Worm (Caenorhabditis elegans) whole organism, L2 larva: Measurements from ENCODE around the gene Y71H2AM.12.

Source experiments
- C34F6.9 ChIP-seq: fragments of 150-350 bp; optimal IDR thresholded peaks from 2 replicates; lab custom pipeline; 2014; ENCODE audit warnings: missing biosample characterization, missing genetic modification characterization
- R02D3.7 ChIP-seq: fragments of 150-350 bp; optimal IDR thresholded peaks from 2 replicates; lab custom pipeline; 2014; ENCODE audit warnings: missing biosample characterization, missing genetic modification characterization
- Y55F3AM.14 ChIP-seq: fragments of 200-800 bp; sonication (Bioruptor generic); optimal IDR thresholded peaks from 2 replicates; lab custom pipeline; 2018; ENCODE audit warnings: mild to moderate bottlenecking, missing genetic modification characterization, missing compliant biosample characterization
- ZK546.5 ChIP-seq: sonication (generic microtip); optimal IDR thresholded peaks from 2 replicates; lab custom pipeline; 2017; ENCODE audit warnings: missing biosample characterization, missing genetic modification characterization
- alr-1 ChIP-seq: fragments of 150-350 bp; optimal IDR thresholded peaks from 2 replicates; lab custom pipeline; 2014; ENCODE audit warnings: missing biosample characterization, missing genetic modification characterization
- aly-2 ChIP-seq: fragments of 150-350 bp; optimal IDR thresholded peaks from 2 replicates; lab custom pipeline; 2014; ENCODE audit warnings: missing biosample characterization, missing genetic modification characterization
- ama-1 ChIP-seq: fragments of 150-350 bp; optimal IDR thresholded peaks from 2 replicates; lab custom pipeline; 2018; ENCODE audit warnings: inconsistent platforms
- blmp-1 ChIP-seq: sonication (generic microtip); optimal IDR thresholded peaks from 2 replicates; lab custom pipeline; 2017; ENCODE audit warnings: missing genetic modification characterization, mild to moderate bottlenecking, missing compliant biosample characterization, antibody characterized with exemption, moderate library complexity; ENCODE audit not compliant: insufficient read depth
- ceh-16 ChIP-seq: fragments of 150-350 bp; optimal IDR thresholded peaks from 2 replicates; lab custom pipeline; 2014; ENCODE audit warnings: missing biosample characterization, missing genetic modification characterization
- crh-2 ChIP-seq: sonication (generic microtip); optimal IDR thresholded peaks from 2 replicates; lab custom pipeline; 2017; ENCODE audit warnings: missing biosample characterization, missing genetic modification characterization
- dmd-4 ChIP-seq: sonication (generic microtip); optimal IDR thresholded peaks from 2 replicates; lab custom pipeline; 2017; ENCODE audit warnings: missing biosample characterization, missing genetic modification characterization
- egl-27 ChIP-seq: sonication (generic microtip); optimal IDR thresholded peaks from 3 replicates; lab custom pipeline; 2017; ENCODE audit warnings: missing biosample characterization, missing genetic modification reagents, missing genetic modification characterization
- elt-1 ChIP-seq: fragments of 150-350 bp; optimal IDR thresholded peaks from 2 replicates; lab custom pipeline; 2014; ENCODE audit warnings: missing biosample characterization, missing genetic modification characterization
- elt-3 ChIP-seq: sonication (generic microtip); optimal IDR thresholded peaks from 2 replicates; lab custom pipeline; 2017; ENCODE audit warnings: missing biosample characterization, missing genetic modification characterization
- fos-1 ChIP-seq: fragments of 150-350 bp; optimal IDR thresholded peaks from 2 replicates; lab custom pipeline; 2014; ENCODE audit warnings: missing biosample characterization, missing genetic modification characterization
- gmeb-1 ChIP-seq: fragments of 150-350 bp; optimal IDR thresholded peaks from 2 replicates; lab custom pipeline; 2014; ENCODE audit warnings: missing biosample characterization, missing genetic modification characterization
- lin-11 ChIP-seq: fragments of 150-350 bp; sonication (generic microtip); optimal IDR thresholded peaks from 2 replicates; lab custom pipeline; 2014; ENCODE audit warnings: missing biosample characterization, missing genetic modification characterization, inconsistent platforms, mixed read lengths
- lin-13 ChIP-seq: fragments of 150-350 bp; optimal IDR thresholded peaks from 2 replicates; lab custom pipeline; 2014; ENCODE audit warnings: missing biosample characterization, missing genetic modification reagents, missing genetic modification characterization
- lin-39 ChIP-seq: fragments of 150-350 bp; optimal IDR thresholded peaks from 2 replicates; lab custom pipeline; 2014; ENCODE audit warnings: missing biosample characterization, missing genetic modification reagents, missing genetic modification characterization
- lsy-2 ChIP-seq, 2 experiments: fragments of 150-350 bp in 1 of 2; sonication (generic microtip) in 1 of 2; optimal IDR thresholded peaks; 2 replicates each; lab custom pipeline; 2014 to 2017; ENCODE audit warnings: missing biosample characterization in 2 of 2, missing genetic modification characterization in 2 of 2
- mab-5 ChIP-seq: fragments of 150-350 bp; optimal IDR thresholded peaks from 2 replicates; lab custom pipeline; 2014; ENCODE audit warnings: missing biosample characterization, missing genetic modification characterization
- mbf-1 ChIP-seq: sonication (generic microtip); optimal IDR thresholded peaks from 2 replicates; lab custom pipeline; 2017; ENCODE audit warnings: missing biosample characterization, missing genetic modification characterization
- mdl-1 ChIP-seq, 2 experiments: fragments of 150-350 bp in 1 of 2; sonication (generic microtip) in 1 of 2; optimal IDR thresholded peaks; 2 replicates each; lab custom pipeline; 2017; ENCODE audit warnings: missing biosample characterization in 2 of 2, missing genetic modification characterization in 2 of 2
- nhr-10 ChIP-seq: sonication (generic microtip); optimal IDR thresholded peaks from 2 replicates; lab custom pipeline; 2017; ENCODE audit warnings: missing biosample characterization, missing genetic modification characterization
- nhr-11 ChIP-seq: fragments of 150-350 bp; optimal IDR thresholded peaks from 2 replicates; lab custom pipeline; 2014; ENCODE audit warnings: missing biosample characterization, missing genetic modification characterization
- nhr-12 ChIP-seq: fragments of 150-350 bp; optimal IDR thresholded peaks from 2 replicates; lab custom pipeline; 2014; ENCODE audit warnings: missing biosample characterization, missing genetic modification characterization
- nhr-129 ChIP-seq: fragments of 150-350 bp; optimal IDR thresholded peaks from 2 replicates; lab custom pipeline; 2014; ENCODE audit warnings: missing biosample characterization, missing genetic modification characterization
- nhr-21 ChIP-seq: fragments of 150-350 bp; optimal IDR thresholded peaks from 2 replicates; lab custom pipeline; 2014; ENCODE audit warnings: missing biosample characterization, missing genetic modification characterization
- nhr-23 ChIP-seq: fragments of 150-350 bp; optimal IDR thresholded peaks from 2 replicates; lab custom pipeline; 2014; ENCODE audit warnings: missing biosample characterization, missing genetic modification reagents, missing genetic modification characterization
- nhr-237 ChIP-seq: fragments of 150-350 bp; optimal IDR thresholded peaks from 2 replicates; lab custom pipeline; 2014; ENCODE audit warnings: missing biosample characterization, missing genetic modification characterization
- nhr-25 ChIP-seq: fragments of 150-350 bp; sonication (generic microtip); optimal IDR thresholded peaks from 3 replicates; lab custom pipeline; 2014; ENCODE audit warnings: missing biosample characterization, missing genetic modification characterization
- nhr-6 ChIP-seq: fragments of 150-350 bp; optimal IDR thresholded peaks from 2 replicates; lab custom pipeline; 2014; ENCODE audit warnings: missing biosample characterization, missing genetic modification characterization
- nhr-77 ChIP-seq: fragments of 150-350 bp; optimal IDR thresholded peaks from 2 replicates; lab custom pipeline; 2014; ENCODE audit warnings: missing biosample characterization, missing genetic modification characterization
- peb-1 ChIP-seq: fragments of 150-350 bp; optimal IDR thresholded peaks from 2 replicates; lab custom pipeline; 2014; ENCODE audit warnings: missing biosample characterization, missing genetic modification characterization
- sem-4 ChIP-seq: fragments of 150-350 bp; optimal IDR thresholded peaks from 2 replicates; lab custom pipeline; 2014; ENCODE audit warnings: missing biosample characterization, missing genetic modification reagents, missing genetic modification characterization
- skn-1 ChIP-seq: sonication (generic microtip); optimal IDR thresholded peaks from 2 replicates; lab custom pipeline; 2017; ENCODE audit warnings: missing biosample characterization, missing genetic modification characterization
- sma-3 ChIP-seq: sonication (generic microtip); optimal IDR thresholded peaks from 2 replicates; lab custom pipeline; 2016; ENCODE audit warnings: missing genetic modification reagents, missing genetic modification characterization, missing compliant biosample characterization
- snpc-4 ChIP-seq: fragments of 150-350 bp; optimal IDR thresholded peaks from 2 replicates; lab custom pipeline; 2014; ENCODE audit warnings: missing biosample characterization, missing genetic modification characterization
- unc-39 ChIP-seq: fragments of 150-350 bp; optimal IDR thresholded peaks from 2 replicates; lab custom pipeline; 2014; ENCODE audit warnings: missing biosample characterization, missing genetic modification characterization
- unc-55 ChIP-seq: fragments of 150-350 bp; sonication (generic microtip); optimal IDR thresholded peaks from 3 replicates; lab custom pipeline; 2014; ENCODE audit warnings: missing biosample characterization, missing genetic modification reagents, missing genetic modification characterization
- unc-62 ChIP-seq: fragments of 150-350 bp; optimal IDR thresholded peaks from 2 replicates; lab custom pipeline; 2014; ENCODE audit warnings: missing biosample characterization, missing genetic modification reagents, missing genetic modification characterization
- ztf-1 ChIP-seq: fragments of 200-800 bp; sonication (Bioruptor generic); conservative IDR thresholded peaks from 2 replicates; pipeline ENCODE4 v1.3.6; 2022; ENCODE audit warnings: missing genetic modification characterization, missing compliant biosample characterization
- ztf-11 ChIP-seq: sonication (generic microtip); optimal IDR thresholded peaks from 2 replicates; lab custom pipeline; 2017; ENCODE audit warnings: missing biosample characterization, missing genetic modification characterization
- ztf-4 ChIP-seq: fragments of 150-350 bp; optimal IDR thresholded peaks from 2 replicates; lab custom pipeline; 2014; ENCODE audit warnings: missing biosample characterization, missing genetic modification characterization

Gene Y71H2AM.12

DNA sequence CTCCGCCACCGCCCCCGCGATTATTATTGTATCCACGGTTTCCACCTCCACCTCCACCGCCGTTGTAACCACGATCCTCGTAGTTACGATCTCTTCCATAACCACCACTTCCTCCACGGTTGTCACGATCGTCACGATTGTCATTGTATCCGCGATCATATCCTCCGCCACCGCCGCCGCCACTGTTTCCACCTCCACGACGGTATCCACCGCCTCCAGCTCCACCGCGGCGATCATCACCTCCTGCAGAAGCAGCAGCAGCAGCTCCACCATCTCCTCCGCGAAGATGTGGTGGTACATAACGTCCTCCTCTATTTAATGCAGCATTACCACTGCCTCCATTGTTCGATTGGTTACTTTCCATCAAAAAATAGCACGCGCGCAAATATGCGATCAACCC, 44.8 kb upstream of the Y71H2AM.12 start, which contains the start of gene laf-1:
Gene laf-1, minus strand, starts transcription at position 399 of the 400 bp plus-strand sequence.
- TF ChIP-seq nhr-23 (no peak), skn-1 (tag; lab: Kevin White, UChicago) (no peak), elt-3 (no peak), unc-62 (GFP tag; lab: Kevin White, UChicago) (no peak), blmp-1 (tag; lab: Kevin White, UChicago) (no peak)

DNA sequence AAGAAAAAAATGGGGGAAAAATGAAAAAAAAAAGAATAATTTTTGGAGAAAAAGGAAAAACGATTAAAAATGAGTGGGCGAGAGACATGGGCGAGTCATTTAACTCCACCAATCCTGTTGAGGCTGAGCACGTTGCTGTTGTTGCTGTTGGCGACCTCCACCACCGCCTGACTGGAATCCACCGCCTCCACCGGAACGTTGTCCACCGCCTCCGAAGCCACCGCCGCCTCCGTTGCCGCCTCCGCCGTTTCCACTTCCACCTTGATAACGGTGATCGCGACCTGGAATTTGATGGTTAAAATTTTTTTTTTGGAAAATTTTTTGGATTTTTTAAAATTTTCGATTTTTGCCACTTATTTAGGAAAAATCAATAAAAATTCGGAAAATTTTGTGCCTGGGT, 36.9 kb upstream of the Y71H2AM.12 start:
- TF ChIP-seq lin-13 (GFP tag; lab: Kevin White, UChicago): no peak
- no peak for TF ChIP-seq alr-1 (tag; lab: Kevin White, UChicago)
- TF ChIP-seq lin-39 (tag; lab: Kevin White, UChicago): no peak
- TF ChIP-seq nhr-23: no peak
- TF ChIP-seq nhr-25 (tag; lab: Kevin White, UChicago): no peak
- TF ChIP-seq unc-62 (GFP tag; lab: Kevin White, UChicago): no peak
- no peak for TF ChIP-seq Y55F3AM.14 (GFP tag; lab: Kevin White, UChicago)
- TF ChIP-seq nhr-21 (tag; lab: Kevin White, UChicago): no peak

DNA sequence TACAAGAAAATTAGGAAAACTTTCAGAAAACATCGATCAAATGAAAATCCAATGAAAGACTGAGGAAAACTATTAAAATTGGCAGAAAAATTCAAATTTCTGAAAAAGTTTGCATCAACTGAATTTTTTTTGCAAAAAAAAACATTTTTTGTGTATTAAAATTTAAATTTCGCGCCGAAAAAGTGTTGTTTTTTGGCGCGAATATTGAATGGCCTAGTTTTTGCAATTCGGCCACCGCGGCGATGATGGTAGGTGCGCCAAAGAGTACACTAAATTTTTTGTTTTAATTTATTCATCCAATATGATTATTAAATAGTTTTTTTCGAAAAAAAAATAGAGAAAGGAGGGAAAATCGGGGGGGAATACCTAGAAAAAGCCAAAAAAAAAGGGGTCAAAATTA, 35.2 kb upstream of the Y71H2AM.12 start:
- TF ChIP-seq nhr-129 (tag; lab: Kevin White, UChicago): no peak
- TF ChIP-seq blmp-1 (tag; lab: Kevin White, UChicago): no peak
- no peak for TF ChIP-seq ama-1 (lab: Kevin White, UChicago)
- no peak for TF ChIP-seq nhr-237 (tag; lab: Kevin White, UChicago)
- TF ChIP-seq ztf-4 (tag; lab: Kevin White, UChicago): no peak
- TF ChIP-seq nhr-12 (tag; lab: Kevin White, UChicago): no peak
- TF ChIP-seq nhr-77: no peak
- no peak for TF ChIP-seq dmd-4 (tag; lab: Kevin White, UChicago)
- no peak for TF ChIP-seq elt-1 (tag; lab: Kevin White, UChicago)
- no peak for TF ChIP-seq Y55F3AM.14 (GFP tag; lab: Kevin White, UChicago)
- TF ChIP-seq mbf-1: no peak
- TF ChIP-seq R02D3.7 (tag; lab: Kevin White, UChicago): no peak
- no peak for TF ChIP-seq lsy-2 (tag; optimal IDR thresholded peaks at IDR 0.05; lab: Kevin White, UChicago)
- TF ChIP-seq unc-62 (GFP tag; lab: Kevin White, UChicago): no peak
- TF ChIP-seq ztf-1: no peak
- no peak for TF ChIP-seq nhr-10 (tag; lab: Kevin White, UChicago)
- no peak for TF ChIP-seq ceh-16
- TF ChIP-seq alr-1 (tag; lab: Kevin White, UChicago): no peak

DNA sequence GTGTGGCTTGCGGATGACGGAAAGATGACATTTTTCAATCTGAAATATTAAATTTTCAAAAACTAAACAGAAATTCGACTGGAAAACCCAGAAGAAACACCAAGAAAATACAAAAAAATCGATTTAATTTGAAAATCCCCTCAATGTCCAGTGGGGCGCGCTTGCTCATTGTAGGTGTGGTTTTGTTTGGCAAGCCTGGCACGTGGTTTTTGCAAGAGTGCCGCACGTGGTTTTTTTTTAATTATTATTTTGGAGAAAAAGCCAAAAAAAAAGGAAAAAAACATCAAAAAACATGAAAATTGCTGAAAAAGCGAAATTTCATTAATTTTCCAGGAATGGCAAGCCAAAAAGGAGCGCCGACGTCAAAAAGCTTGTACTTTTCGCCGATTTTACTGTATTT, 34.7 kb upstream of the Y71H2AM.12 start, which contains the start of gene swsn-3:
Gene swsn-3, minus strand, starts transcription at position 45 of the 400 bp plus-strand sequence.
- peak; percentile 32 for TF ChIP-seq nhr-77
- no peak for TF ChIP-seq nhr-11
- TF ChIP-seq nhr-23: no peak
- TF ChIP-seq ztf-1: no peak
- TF ChIP-seq alr-1 (tag; lab: Kevin White, UChicago): no peak
- TF ChIP-seq nhr-25 (tag; lab: Kevin White, UChicago): peak; percentile 89
- peak; percentile 85 to 94 for TF ChIP-seq lsy-2 (tag; optimal IDR thresholded peaks at IDR 0.05; lab: Kevin White, UChicago)
- peak; percentile 91 for TF ChIP-seq C34F6.9 (tag; lab: Kevin White, UChicago)
- TF ChIP-seq ztf-4 (tag; lab: Kevin White, UChicago): peak; percentile 14
- peak; percentile 63 for TF ChIP-seq nhr-10 (tag; lab: Kevin White, UChicago)
- TF ChIP-seq ama-1 (lab: Kevin White, UChicago): peak; percentile 27
- peak; percentile 56 for TF ChIP-seq nhr-21 (tag; lab: Kevin White, UChicago)
- no peak for TF ChIP-seq elt-1 (tag; lab: Kevin White, UChicago)
- TF ChIP-seq fos-1: peak; percentile 67
- TF ChIP-seq snpc-4 (tag; lab: Kevin White, UChicago): peak; percentile 70
- TF ChIP-seq sma-3 (GFP tag; lab: Kevin White, UChicago): peak; percentile 83
- peak; percentile 55 for TF ChIP-seq skn-1 (tag; lab: Kevin White, UChicago)
- no peak for TF ChIP-seq mbf-1
- peak; percentile 30 for TF ChIP-seq ztf-11 (tag; lab: Kevin White, UChicago)
- TF ChIP-seq mab-5: peak; percentile 91
- TF ChIP-seq unc-62 (GFP tag; lab: Kevin White, UChicago): no peak
- peak; percentile 74 for TF ChIP-seq nhr-129 (tag; lab: Kevin White, UChicago)
- no peak for TF ChIP-seq dmd-4 (tag; lab: Kevin White, UChicago)
- peak; percentile 77 for TF ChIP-seq sem-4 (tag; lab: Kevin White, UChicago)
- TF ChIP-seq crh-2 (tag; lab: Kevin White, UChicago): peak; percentile 91
- no peak for TF ChIP-seq peb-1 (tag; lab: Kevin White, UChicago)
- TF ChIP-seq ZK546.5: peak; percentile 52
- no peak for TF ChIP-seq unc-39 (tag; lab: Kevin White, UChicago)
- TF ChIP-seq gmeb-1 (tag; lab: Kevin White, UChicago): peak; percentile 89
- peak; percentile 94 for TF ChIP-seq lin-11
- peak; percentile 39 for TF ChIP-seq blmp-1 (tag; lab: Kevin White, UChicago)
- peak; percentile 55 to 71 for TF ChIP-seq mdl-1 (tag; optimal IDR thresholded peaks at IDR 0.05; lab: Kevin White, UChicago)
- peak; percentile 48 for TF ChIP-seq R02D3.7 (tag; lab: Kevin White, UChicago)
- peak; percentile 96 for TF ChIP-seq unc-55 (GFP tag; lab: Kevin White, UChicago)
- peak; percentile 60 for TF ChIP-seq egl-27 (tag; lab: Kevin White, UChicago)
- TF ChIP-seq elt-3: no peak
- TF ChIP-seq Y55F3AM.14 (GFP tag; lab: Kevin White, UChicago): peak; percentile 56
- peak; percentile 92 for TF ChIP-seq lin-13 (GFP tag; lab: Kevin White, UChicago)
- no peak for TF ChIP-seq aly-2 (tag; lab: Kevin White, UChicago)
- TF ChIP-seq nhr-6 (tag; lab: Kevin White, UChicago): peak; percentile 58
- no peak for TF ChIP-seq lin-39 (tag; lab: Kevin White, UChicago)
